Worm (Caenorhabditis elegans) whole organism, early embryonic: ENCODE measurements around the gene JC8.4.

ENCODE experiments used
- ama-1 ChIP-seq: fragments of 150-350 bp; optimal IDR thresholded peaks from 2 replicates; lab custom pipeline; 2014
- hnd-1 ChIP-seq: sonication (generic microtip); optimal IDR thresholded peaks from 2 replicates; lab custom pipeline; 2016; ENCODE audit warnings: missing genetic modification characterization, missing compliant biosample characterization

ce11 chrIV:13214466-13214865 lies 29.0 kb upstream of the JC8.4 start, which contains the start of gene cho-1:
- TF ChIP-seq hnd-1 (tag; lab: Kevin White, UChicago): no peak
- TF ChIP-seq ama-1 (lab: Kevin White, UChicago): no peak
